Worm (Caenorhabditis elegans) whole organism, L1 larva: ENCODE data around the gene H41C03.2.

ENCODE experiments used
- ceh-88 ChIP-seq: fragments of 200-800 bp; sonication (Bioruptor generic); IDR thresholded peaks from 2 replicates; pipeline ENCODE4 v1.3.6; 2022; ENCODE audit warnings: missing genetic modification characterization, missing compliant biosample characterization
- egl-27 ChIP-seq, 2 experiments: fragments of 150-350 bp in 1 of 2; sonication (generic microtip); optimal IDR thresholded peaks; 3 replicates each; lab custom pipeline; 2017 to 2018; ENCODE audit warnings: missing biosample characterization in 2 of 2, missing genetic modification characterization in 2 of 2, missing genetic modification reagents in 2 of 2
- fkh-10 ChIP-seq: sonication (generic microtip); optimal IDR thresholded peaks from 2 replicates; lab custom pipeline; 2017; ENCODE audit warnings: missing biosample characterization, missing genetic modification reagents, missing genetic modification characterization
- grh-1 ChIP-seq: fragments of 200-800 bp; sonication (Bioruptor generic); IDR thresholded peaks from 2 replicates; pipeline ENCODE4 v1.3.6; 2022; ENCODE audit warnings: missing genetic modification reagents, missing genetic modification characterization, missing compliant biosample characterization
- nhr-77 ChIP-seq: fragments of 150-350 bp; optimal IDR thresholded peaks from 2 replicates; lab custom pipeline; 2014; ENCODE audit warnings: missing biosample characterization, missing genetic modification characterization
- skn-1 ChIP-seq: fragments of 150-350 bp; optimal IDR thresholded peaks from 2 replicates; lab custom pipeline; 2014; ENCODE audit warnings: missing biosample characterization, missing genetic modification characterization
- tbx-2 ChIP-seq: sonication (generic microtip); optimal IDR thresholded peaks from 2 replicates; lab custom pipeline; 2016; ENCODE audit warnings: missing genetic modification characterization, missing compliant biosample characterization
- unc-62 ChIP-seq: fragments of 150-350 bp; optimal IDR thresholded peaks from 2 replicates; lab custom pipeline; 2014; ENCODE audit warnings: missing biosample characterization, missing genetic modification reagents, missing genetic modification characterization
- vab-15 ChIP-seq: sonication (generic microtip); optimal IDR thresholded peaks from 2 replicates; lab custom pipeline; 2017; ENCODE audit warnings: missing genotype, mild to moderate bottlenecking, missing genetic modification characterization, missing compliant biosample characterization

ce11 chrII:5828486-5828885 is 23.4 kb downstream of the H41C03.2 start, which contains the start of gene ZK1248.11:
- TF ChIP-seq nhr-77 (no peak), grh-1 (no peak), unc-62 (no peak), ceh-88 (GFP tag; lab: Robert Waterston, UW) (no peak), tbx-2 (tag; lab: Kevin White, UChicago) (no peak), skn-1 (tag; lab: Kevin White, UChicago) (no peak), vab-15 (no peak), fkh-10 (no peak), egl-27 (tag; optimal IDR thresholded peaks at IDR 0.05; lab: Kevin White, UChicago) (no peak)
